Fruit fly (Drosophila melanogaster) whole organism: ENCODE results near the gene CG9676.

Experiments used
- CG8478 ChIP-seq: fragments of >200 bp; optimal IDR thresholded peaks from 2 replicates; lab custom pipeline; 2018; ENCODE audit warnings: inconsistent platforms
- pan ChIP-seq: fragments of >200 bp; optimal IDR thresholded peaks from 2 replicates; lab custom pipeline; 2017
- psq ChIP-seq: fragments of >200 bp; optimal IDR thresholded peaks from 2 replicates; lab custom pipeline; 2017
- usp ChIP-seq: fragments of >200 bp; optimal IDR thresholded peaks from 2 replicates; lab custom pipeline; 2017; ENCODE audit warnings: missing biosample characterization, missing genetic modification characterization, mixed read lengths

DNA sequence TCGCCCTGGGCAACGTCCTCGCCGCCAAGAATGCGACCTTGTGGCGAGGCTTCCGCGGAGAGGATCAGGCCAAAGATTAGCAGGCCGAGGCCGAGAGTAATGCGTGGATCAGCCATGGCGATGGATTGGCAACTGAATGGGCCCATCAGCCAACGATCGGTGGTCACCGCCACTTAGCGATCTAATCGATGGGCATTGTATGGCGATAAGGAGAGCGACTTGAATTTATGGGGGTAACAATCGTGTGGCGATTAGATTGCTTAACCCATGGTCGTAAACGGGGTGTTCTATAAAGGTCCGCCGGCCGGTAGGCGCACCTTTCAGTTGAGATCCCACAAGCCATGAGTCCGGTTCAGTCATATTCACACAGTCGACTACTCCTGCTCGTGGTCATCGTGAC is 3.8 kb upstream of the CG9676 start, which contains the start of the genes CG9673 and CG4653:
- no peak for TF ChIP-seq psq (lab: Kevin White, UChicago)
- TF ChIP-seq CG8478, result no peak
- TF ChIP-seq pan (lab: Kevin White, UChicago), result no peak
- no peak for TF ChIP-seq usp
